Worm (Caenorhabditis elegans): Measurements from ENCODE around the gene gegf-1.
A peak's percentile ranks its signal among the peaks of the same experiment; 100 is the strongest.

The gegf-1 gene

DNA sequence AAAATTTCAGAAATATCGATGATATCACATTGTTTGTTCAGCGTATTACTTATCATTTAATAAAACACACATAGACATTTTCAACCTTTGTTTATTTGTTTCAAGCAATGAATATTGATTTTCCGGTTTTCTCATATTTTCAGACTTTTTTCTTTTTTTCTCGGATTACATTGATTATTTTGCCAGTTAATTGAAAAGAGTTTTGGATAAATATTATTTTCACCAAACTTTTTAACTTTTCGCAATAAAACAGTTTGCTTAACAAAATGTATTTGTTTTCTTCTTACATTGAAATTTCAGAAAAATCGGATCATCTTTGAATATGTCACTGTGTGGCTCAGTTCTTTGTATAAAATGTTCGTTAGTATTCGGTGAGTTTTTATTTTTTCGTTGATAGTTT lies 4.8 kb upstream of the gegf-1 start, which contains the start of gene Y38C1AA.6:
Gene Y38C1AA.6, plus strand, starts transcription at position 301 of the 400 bp plus-strand sequence.
- TF ChIP-seq blmp-1 (tag; optimal IDR thresholded peaks at IDR 0.05; ENCODE audit: insufficient read depth): no peak
- TF ChIP-seq fos-1 (tag; optimal IDR thresholded peaks at IDR 0.05): peak; percentile 22

- no peak for TF ChIP-seq ZK546.5 (tag; optimal IDR thresholded peaks at IDR 0.05)
- no peak for TF ChIP-seq dmd-4 (tag; optimal IDR thresholded peaks at IDR 0.05)
- TF ChIP-seq unc-39 (tag; optimal IDR thresholded peaks at IDR 0.05): no peak
- TF ChIP-seq egl-27 (tag; optimal IDR thresholded peaks at IDR 0.05): no peak
- TF ChIP-seq nhr-10 (tag; optimal IDR thresholded peaks at IDR 0.05): no peak
- no peak for TF ChIP-seq lin-13 (GFP tag; optimal IDR thresholded peaks at IDR 0.05)
- no peak for TF ChIP-seq lin-39 (tag; optimal IDR thresholded peaks at IDR 0.05)
- no peak for TF ChIP-seq lsy-2 (tag; optimal IDR thresholded peaks at IDR 0.05)
- TF ChIP-seq zag-1 (tag; optimal IDR thresholded peaks at IDR 0.05): no peak
- TF ChIP-seq nhr-11 (tag; optimal IDR thresholded peaks at IDR 0.05): no peak
- TF ChIP-seq gmeb-1 (tag; optimal IDR thresholded peaks at IDR 0.05): no peak
- no peak for TF ChIP-seq unc-62 (GFP tag; optimal IDR thresholded peaks at IDR 0.05)
Observed at ce11 chrIV:159864-160263, 2.2 kb upstream of the gegf-1 start, which contains the start of gene Y38C1AA.19. TSS of gene Y38C1AA.19 (plus strand) at chrIV:160164.

- no peak for TF ChIP-seq unc-55 (GFP tag; optimal IDR thresholded peaks at IDR 0.05)
- TF ChIP-seq ama-1 (optimal IDR thresholded peaks at IDR 0.05): no peak
- no peak for TF ChIP-seq C34F6.9 (tag; optimal IDR thresholded peaks at IDR 0.05)
- TF ChIP-seq nhr-23 (tag; optimal IDR thresholded peaks at IDR 0.05): no peak
- no peak for TF ChIP-seq zag-1 (tag; optimal IDR thresholded peaks at IDR 0.05)
- TF ChIP-seq elt-3 (tag; optimal IDR thresholded peaks at IDR 0.05): no peak
- TF ChIP-seq nhr-21 (tag; optimal IDR thresholded peaks at IDR 0.05): no peak
- TF ChIP-seq blmp-1 (tag; optimal IDR thresholded peaks at IDR 0.05; ENCODE audit: insufficient read depth): no peak
- no peak for TF ChIP-seq snpc-4 (tag; optimal IDR thresholded peaks at IDR 0.05)
Observed at ce11 chrIV:158662-159061, 953 bp upstream of the gegf-1 start, which contains the start of gene Y38C1AA.7. TSS of gene Y38C1AA.7 (plus strand) at chrIV:158962.

DNA sequence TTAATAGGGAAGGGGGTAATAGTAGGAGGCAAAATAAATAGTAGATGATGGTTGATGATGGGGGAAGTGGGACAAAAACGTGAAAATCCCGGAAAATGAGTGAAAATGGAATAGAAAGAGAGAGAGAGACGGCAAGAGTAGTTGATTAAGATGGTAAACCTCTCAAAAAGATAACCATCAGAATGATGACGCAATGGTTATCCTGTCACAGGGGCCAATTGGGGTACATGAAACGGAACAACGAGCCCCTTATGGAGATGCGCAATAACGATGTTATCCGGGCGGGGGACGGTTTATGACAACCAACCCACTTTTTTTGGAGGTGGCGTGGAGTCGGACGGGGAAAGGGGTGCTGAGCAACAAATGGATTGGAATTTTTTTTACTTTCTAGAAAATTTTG lies 7.9 kb downstream of the gegf-1 start:
- TF ChIP-seq unc-39 (tag; optimal IDR thresholded peaks at IDR 0.05): no peak
- TF ChIP-seq lin-13 (GFP tag; optimal IDR thresholded peaks at IDR 0.05): no peak
- no peak for TF ChIP-seq ceh-82 (tag; optimal IDR thresholded peaks at IDR 0.05)
- no peak for TF ChIP-seq ZK546.5 (tag; optimal IDR thresholded peaks at IDR 0.05)
- TF ChIP-seq crh-2 (tag; optimal IDR thresholded peaks at IDR 0.05): no peak
- no peak for TF ChIP-seq blmp-1 (tag; optimal IDR thresholded peaks at IDR 0.05; ENCODE audit: insufficient read depth)
- TF ChIP-seq egl-27 (tag; optimal IDR thresholded peaks at IDR 0.05): no peak
- no peak for TF ChIP-seq nhr-237 (tag; optimal IDR thresholded peaks at IDR 0.05)
- no peak for TF ChIP-seq peb-1 (tag; optimal IDR thresholded peaks at IDR 0.05)
- no peak for TF ChIP-seq zag-1 (tag; optimal IDR thresholded peaks at IDR 0.05)
- no peak for TF ChIP-seq sma-9 (GFP tag; optimal IDR thresholded peaks at IDR 0.05)
- no peak for TF ChIP-seq sma-9 (tag; optimal IDR thresholded peaks at IDR 0.05)
- TF ChIP-seq lin-11 (tag; optimal IDR thresholded peaks at IDR 0.05): no peak
- TF ChIP-seq mdl-1 (tag; optimal IDR thresholded peaks at IDR 0.05): no peak
- no peak for TF ChIP-seq nhr-11 (tag; optimal IDR thresholded peaks at IDR 0.05)

DNA sequence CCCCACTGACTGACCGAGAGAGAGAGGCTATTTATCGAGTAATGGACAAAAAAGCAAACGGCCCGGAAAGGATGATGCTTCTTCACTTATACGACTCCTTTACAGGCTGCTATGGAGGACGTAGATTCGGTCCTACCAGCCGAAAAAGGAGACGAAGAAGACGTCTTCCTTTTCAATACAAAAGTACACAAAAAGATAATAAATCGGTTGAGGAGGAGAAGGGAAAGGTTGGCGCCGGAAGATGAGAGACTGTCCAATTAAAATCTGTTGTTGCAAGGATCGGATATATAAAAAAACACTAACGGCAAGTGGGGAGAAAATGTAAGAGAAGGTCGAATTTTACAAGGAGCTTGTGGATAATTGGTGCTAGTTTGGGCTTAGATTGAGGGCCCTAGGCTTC lies 9.0 kb downstream of the gegf-1 start:
- TF ChIP-seq ZK546.5 (tag; optimal IDR thresholded peaks at IDR 0.05) (no peak), ceh-16 (tag; optimal IDR thresholded peaks at IDR 0.05) (no peak), lsy-2 (tag; optimal IDR thresholded peaks at IDR 0.05) (no peak), sma-9 (GFP tag; optimal IDR thresholded peaks at IDR 0.05) (no peak), sma-9 (tag; optimal IDR thresholded peaks at IDR 0.05) (no peak), lin-11 (tag; optimal IDR thresholded peaks at IDR 0.05) (no peak), elt-1 (tag; optimal IDR thresholded peaks at IDR 0.05) (no peak), ztf-11 (tag; optimal IDR thresholded peaks at IDR 0.05) (no peak), fos-1 (tag; optimal IDR thresholded peaks at IDR 0.05) (no peak), nhr-21 (tag; optimal IDR thresholded peaks at IDR 0.05) (no peak), egl-27 (tag; optimal IDR thresholded peaks at IDR 0.05) (no peak), sma-3 (GFP tag; optimal IDR thresholded peaks at IDR 0.05) (no peak), C34F6.9 (tag; optimal IDR thresholded peaks at IDR 0.05) (no peak), unc-62 (GFP tag; optimal IDR thresholded peaks at IDR 0.05) (no peak), nhr-25 (tag; optimal IDR thresholded peaks at IDR 0.05) (no peak), nhr-237 (tag; optimal IDR thresholded peaks at IDR 0.05) (no peak), skn-1 (tag; optimal IDR thresholded peaks at IDR 0.05) (no peak), nhr-11 (tag; optimal IDR thresholded peaks at IDR 0.05) (no peak)

Measured in whole organism, L2 larva.